Worm (Caenorhabditis elegans): ENCODE data around the gene cutl-17.

- TF ChIP-seq bed-2 (GFP tag; IDR thresholded peaks at IDR 0.05) (no peak), nfya-2 (GFP tag; IDR thresholded peaks at IDR 0.05) (no peak), lsl-1 (GFP tag; optimal IDR thresholded peaks at IDR 0.05) (peak; percentile 6), F57A8.1 (GFP tag; optimal IDR thresholded peaks at IDR 0.05) (no peak), ztf-25 (GFP tag; IDR thresholded peaks at IDR 0.05) (no peak), ceh-100 (GFP tag; IDR thresholded peaks at IDR 0.05) (no peak), rec-8 (tag; optimal IDR thresholded peaks at IDR 0.05) (no peak)
Measured at ce11 chrIV:9438753-9439152, 18.5 kb downstream of the cutl-17 start.
